Fruit fly (Drosophila melanogaster): Measurements from ENCODE around the gene Pdss2.

dm6 chr3L:21034103-21034280, 6.3 kb downstream of the Pdss2 start, which contains the start of gene CG10581:
- TF ChIP-seq tx (GFP tag; optimal IDR thresholded peaks at IDR 0.05) (no peak), CG8089 (GFP tag; optimal IDR thresholded peaks at IDR 0.05) (no peak), Hr51 (GFP tag; optimal IDR thresholded peaks at IDR 0.05) (no peak), Dip3 (GFP tag; optimal IDR thresholded peaks at IDR 0.05) (no peak), bigmax (GFP tag; optimal IDR thresholded peaks at IDR 0.05) (no peak), CG12769 (tag; optimal IDR thresholded peaks at IDR 0.05) (no peak), Nf-YB (GFP tag; optimal IDR thresholded peaks at IDR 0.05) (no peak)
